Worm (Caenorhabditis elegans) whole organism, young adult: ENCODE data around the gene sid-3.

Experiments
- D2030.7 ChIP-seq: fragments of 200-800 bp; sonication (Bioruptor generic); IDR thresholded peaks from 2 replicates; pipeline ENCODE4 v1.3.6; 2022; ENCODE audit warnings: missing genetic modification reagents, missing genetic modification characterization, missing compliant biosample characterization
- F33H1.4 ChIP-seq: fragments of 200-800 bp; sonication (Bioruptor generic); IDR thresholded peaks from 2 replicates; pipeline ENCODE4 v1.3.6; 2022; ENCODE audit warnings: missing genetic modification reagents, missing genetic modification characterization, missing compliant biosample characterization
- F37B4.10 ChIP-seq: fragments of 200-800 bp; sonication (Bioruptor generic); IDR thresholded peaks from 2 replicates; pipeline ENCODE4 v1.3.6; 2022; ENCODE audit warnings: missing genetic modification characterization, missing compliant biosample characterization
- F39B2.1 ChIP-seq: fragments of 200-800 bp; sonication (Bioruptor generic); IDR thresholded peaks from 2 replicates; pipeline ENCODE4 v1.3.6; 2022; ENCODE audit warnings: missing genetic modification reagents, missing genetic modification characterization, missing compliant biosample characterization
- F52B5.7 ChIP-seq: sonication (generic microtip); optimal IDR thresholded peaks from 2 replicates; lab custom pipeline; 2016; ENCODE audit warnings: mild to moderate bottlenecking, missing genetic modification characterization, missing compliant biosample characterization
- F55B11.4 ChIP-seq: sonication (generic microtip); optimal IDR thresholded peaks from 2 replicates; lab custom pipeline; 2016; ENCODE audit warnings: missing compliant biosample characterization, missing genetic modification characterization, borderline replicate concordance; ENCODE audit not compliant: insufficient read depth
- F57A8.1 ChIP-seq: fragments of 200-800 bp; sonication (Bioruptor generic); optimal IDR thresholded peaks from 2 replicates; lab custom pipeline; 2018; ENCODE audit warnings: mild to moderate bottlenecking, missing genetic modification characterization, moderate library complexity, missing compliant biosample characterization
- K11D2.4 ChIP-seq: fragments of 200-800 bp; sonication (Bioruptor generic); IDR thresholded peaks from 2 replicates; pipeline ENCODE4 v1.3.6; 2022; ENCODE audit warnings: missing genetic modification reagents, missing genetic modification characterization, missing compliant biosample characterization
- K12H6.12 ChIP-seq: fragments of 200-800 bp; sonication (Bioruptor generic); optimal IDR thresholded peaks from 2 replicates; lab custom pipeline; 2018; ENCODE audit warnings: mild to moderate bottlenecking, missing genetic modification characterization, missing compliant biosample characterization
- Y53F4B.3 ChIP-seq: fragments of 200-800 bp; sonication (Bioruptor generic); IDR thresholded peaks from 2 replicates; pipeline ENCODE4 v1.3.6; 2022; ENCODE audit warnings: missing genetic modification reagents, missing genetic modification characterization, missing compliant biosample characterization
- Y56A3A.18 ChIP-seq: fragments of 200-800 bp; sonication (Bioruptor generic); IDR thresholded peaks from 2 replicates; pipeline ENCODE4 v1.3.6; 2022; ENCODE audit warnings: missing genetic modification reagents, missing genetic modification characterization, missing compliant biosample characterization
- Y95B8A.8 ChIP-seq: fragments of 200-800 bp; sonication (Bioruptor generic); IDR thresholded peaks from 2 replicates; pipeline ENCODE4 v1.3.6; 2022; ENCODE audit warnings: missing genetic modification reagents, missing genetic modification characterization, missing compliant biosample characterization
- aptf-2 ChIP-seq: fragments of 200-800 bp; sonication (Bioruptor generic); conservative IDR thresholded peaks from 2 replicates; pipeline ENCODE4 v1.3.6; 2022; ENCODE audit warnings: missing genetic modification reagents, missing genetic modification characterization, missing compliant biosample characterization
- atf-7 ChIP-seq: sonication (generic microtip); optimal IDR thresholded peaks from 2 replicates; lab custom pipeline; 2017; ENCODE audit warnings: mild to moderate bottlenecking, missing genetic modification characterization, missing compliant biosample characterization
- bed-1 ChIP-seq: fragments of 200-800 bp; sonication (Bioruptor generic); IDR thresholded peaks from 2 replicates; pipeline ENCODE4 v1.3.6; 2022; ENCODE audit warnings: missing genetic modification reagents, missing genetic modification characterization, missing compliant biosample characterization
- cebp-1 ChIP-seq, 2 experiments: fragments of 200-800 bp in 1 of 2; sonication (Bioruptor generic) in 1 of 2; sonication (generic microtip) in 1 of 2; IDR thresholded peaks in 1 of 2; optimal IDR thresholded peaks in 1 of 2; 2 replicates each; pipeline versions ENCODE4 v1.3.6 to Lab custom; 2017 to 2022; ENCODE audit warnings: missing compliant biosample characterization in 2 of 2, missing genetic modification characterization in 2 of 2, mild to moderate bottlenecking in 1 of 2, missing genetic modification reagents in 1 of 2, moderate library complexity in 1 of 2
- ceh-100 ChIP-seq: fragments of 200-800 bp; sonication (Bioruptor generic); IDR thresholded peaks from 2 replicates; pipeline ENCODE4 v1.3.6; 2022; ENCODE audit warnings: missing genetic modification reagents, missing genetic modification characterization, missing compliant biosample characterization
- ceh-27 ChIP-seq: fragments of 200-800 bp; sonication (Bioruptor generic); optimal IDR thresholded peaks from 2 replicates; lab custom pipeline; 2018; ENCODE audit warnings: mild to moderate bottlenecking, missing genetic modification characterization, moderate library complexity, missing compliant biosample characterization
- chd-7 ChIP-seq: sonication (generic microtip); optimal IDR thresholded peaks from 2 replicates; lab custom pipeline; 2016; ENCODE audit warnings: mild to moderate bottlenecking, missing genetic modification characterization, moderate library complexity, missing compliant biosample characterization
- dox-1 ChIP-seq: fragments of 200-800 bp; sonication (Bioruptor generic); IDR thresholded peaks from 2 replicates; pipeline ENCODE4 v1.3.6; 2022; ENCODE audit warnings: missing genetic modification reagents, missing genetic modification characterization, missing compliant biosample characterization
- dpl-1 ChIP-seq: fragments of 150-350 bp; optimal IDR thresholded peaks from 2 replicates; lab custom pipeline; 2014; ENCODE audit warnings: missing biosample characterization, missing genetic modification reagents, missing genetic modification characterization
- efl-1 ChIP-seq: fragments of 150-350 bp; optimal IDR thresholded peaks from 2 replicates; lab custom pipeline; 2014; ENCODE audit warnings: missing biosample characterization, missing genetic modification reagents, missing genetic modification characterization
- egl-18 ChIP-seq: fragments of 200-800 bp; sonication (Bioruptor generic); IDR thresholded peaks from 2 replicates; pipeline ENCODE4 v1.3.6; 2022; ENCODE audit warnings: missing genetic modification reagents, missing genetic modification characterization, missing compliant biosample characterization
- egrh-3 ChIP-seq: fragments of 200-800 bp; sonication (Bioruptor generic); IDR thresholded peaks from 2 replicates; pipeline ENCODE4 v1.3.6; 2022; ENCODE audit warnings: missing genetic modification reagents, missing genetic modification characterization, missing compliant biosample characterization
- ets-4 ChIP-seq: fragments of 200-800 bp; sonication (Bioruptor generic); optimal IDR thresholded peaks from 2 replicates; lab custom pipeline; 2018; ENCODE audit warnings: mild to moderate bottlenecking, missing genetic modification characterization, missing compliant biosample characterization
- fkh-3 ChIP-seq: sonication (generic microtip); optimal IDR thresholded peaks from 2 replicates; lab custom pipeline; 2016; ENCODE audit warnings: mild to moderate bottlenecking, missing genetic modification characterization, missing compliant biosample characterization
- him-1 ChIP-seq: sonication (generic microtip); optimal IDR thresholded peaks from 2 replicates; lab custom pipeline; 2016; ENCODE audit warnings: missing genotype, missing genetic modification reagents, missing genetic modification characterization, missing compliant biosample characterization
- hmg-1.2 ChIP-seq: fragments of 200-800 bp; sonication (Bioruptor generic); IDR thresholded peaks from 2 replicates; pipeline ENCODE4 v1.3.6; 2022; ENCODE audit warnings: missing genetic modification reagents, missing genetic modification characterization, missing compliant biosample characterization
- hrde-1 ChIP-seq: sonication (generic microtip); optimal IDR thresholded peaks from 2 replicates; lab custom pipeline; 2016; ENCODE audit warnings: missing genetic modification characterization, mild to moderate bottlenecking, missing compliant biosample characterization, moderate library complexity, missing genotype, missing genetic modification reagents, borderline replicate concordance
- hsf-1 ChIP-seq: fragments of 200-800 bp; sonication (Bioruptor generic); IDR thresholded peaks from 2 replicates; pipeline ENCODE4 v1.3.6; 2022; ENCODE audit warnings: missing genetic modification reagents, missing genetic modification characterization, missing compliant biosample characterization
- let-607 ChIP-seq, 2 experiments: fragments of 200-800 bp in 1 of 2; sonication (Bioruptor generic) in 1 of 2; sonication (generic microtip) in 1 of 2; optimal IDR thresholded peaks; 2 replicates each; lab custom pipeline; 2016 to 2018; ENCODE audit warnings: mild to moderate bottlenecking in 2 of 2, missing compliant biosample characterization in 2 of 2, missing genetic modification characterization in 2 of 2, moderate library complexity in 2 of 2, missing genotype in 1 of 2
- lin-26 ChIP-seq: fragments of 200-800 bp; sonication (Bioruptor generic); IDR thresholded peaks from 2 replicates; pipeline ENCODE4 v1.3.6; 2022; ENCODE audit warnings: missing genetic modification reagents, missing genetic modification characterization, missing compliant biosample characterization
- lin-54 ChIP-seq: fragments of 200-800 bp; sonication (Bioruptor generic); optimal IDR thresholded peaks from 2 replicates; lab custom pipeline; 2018; ENCODE audit warnings: mild to moderate bottlenecking, missing genetic modification characterization, missing compliant biosample characterization
- lir-1 ChIP-seq: fragments of 200-800 bp; sonication (Bioruptor generic); conservative IDR thresholded peaks from 2 replicates; pipeline ENCODE4 v1.3.6; 2022; ENCODE audit warnings: missing genetic modification reagents, missing genetic modification characterization, missing compliant biosample characterization
- madf-10 ChIP-seq: sonication (generic microtip); optimal IDR thresholded peaks from 2 replicates; lab custom pipeline; 2016; ENCODE audit warnings: mild to moderate bottlenecking, missing genetic modification characterization, missing compliant biosample characterization
- mcd-1 ChIP-seq: fragments of 200-800 bp; sonication (Bioruptor generic); IDR thresholded peaks from 2 replicates; pipeline ENCODE4 v1.3.6; 2022; ENCODE audit warnings: missing genetic modification reagents, missing genetic modification characterization, missing compliant biosample characterization
- nfya-1 ChIP-seq: sonication (generic microtip); optimal IDR thresholded peaks from 2 replicates; lab custom pipeline; 2017; ENCODE audit warnings: antibody characterized with exemption, missing compliant biosample characterization, missing genetic modification characterization, borderline replicate concordance; ENCODE audit not compliant: insufficient read depth
- nfya-2 ChIP-seq: fragments of 200-800 bp; sonication (Bioruptor generic); IDR thresholded peaks from 2 replicates; pipeline ENCODE4 v1.3.6; 2022; ENCODE audit warnings: missing genetic modification reagents, missing genetic modification characterization, missing compliant biosample characterization
- nhr-120 ChIP-seq: fragments of 200-800 bp; sonication (Bioruptor generic); IDR thresholded peaks from 2 replicates; pipeline ENCODE4 v1.3.6; 2022; ENCODE audit warnings: missing genetic modification characterization, missing compliant biosample characterization
- nhr-80 ChIP-seq: sonication (generic microtip); optimal IDR thresholded peaks from 2 replicates; lab custom pipeline; 2016; ENCODE audit warnings: missing genetic modification characterization, missing compliant biosample characterization
- nhr-90 ChIP-seq: sonication (generic microtip); optimal IDR thresholded peaks from 2 replicates; lab custom pipeline; 2016; ENCODE audit warnings: missing genotype, mild to moderate bottlenecking, missing genetic modification characterization, missing compliant biosample characterization
- rpc-1 ChIP-seq, 2 experiments: fragments of 150-350 bp in 1 of 2; sonication (generic microtip) in 1 of 2; optimal IDR thresholded peaks; 2 replicates each; lab custom pipeline; 2014 to 2018; ENCODE audit warnings: missing biosample characterization in 1 of 2, missing genetic modification characterization in 1 of 2, missing genetic modification reagents in 1 of 2, missing genotype in 1 of 2
- sdz-38 ChIP-seq: sonication (generic microtip); optimal IDR thresholded peaks from 2 replicates; lab custom pipeline; 2016; ENCODE audit warnings: missing genotype, missing genetic modification characterization, missing compliant biosample characterization
- snpc-3.4 ChIP-seq: sonication (generic microtip); optimal IDR thresholded peaks from 2 replicates; lab custom pipeline; 2017; ENCODE audit warnings: missing genetic modification characterization, mild to moderate bottlenecking, missing compliant biosample characterization, antibody characterized with exemption, moderate library complexity, missing genotype, missing genetic modification reagents
- unc-62 ChIP-seq: fragments of 150-350 bp; optimal IDR thresholded peaks from 2 replicates; lab custom pipeline; 2014; ENCODE audit warnings: missing biosample characterization, missing genetic modification reagents, missing genetic modification characterization
- zfh-2 ChIP-seq: fragments of 200-800 bp; sonication (Bioruptor generic); conservative IDR thresholded peaks from 2 replicates; pipeline ENCODE4 v1.3.6; 2022; ENCODE audit warnings: missing genetic modification reagents, missing genetic modification characterization, missing compliant biosample characterization
- ztf-25 ChIP-seq: fragments of 200-800 bp; sonication (Bioruptor generic); IDR thresholded peaks from 2 replicates; pipeline ENCODE4 v1.3.6; 2022; ENCODE audit warnings: missing genetic modification reagents, missing genetic modification characterization, missing compliant biosample characterization
- ztf-26 ChIP-seq: sonication (generic microtip); optimal IDR thresholded peaks from 2 replicates; lab custom pipeline; 2017; ENCODE audit warnings: missing genetic modification characterization, missing compliant biosample characterization

sid-3 gene

ce11 chrX:17197824-17198223 lies 11.6 kb downstream of the sid-3 start:
- TF ChIP-seq F33H1.4 = no peak
- peak; percentile 97 for TF ChIP-seq nhr-80
- TF ChIP-seq Y53F4B.3 (GFP tag; lab: Robert Waterston, UW) = no peak
- TF ChIP-seq F55B11.4 (tag; lab: Kevin White, UChicago) = no peak
- 0 out of 2 replicates have a peak, but pooled peaks have one; percentile 14 for TF ChIP-seq cebp-1 (GFP tag; IDR thresholded peaks at IDR 0.05; lab: Robert Waterston, UW)
- no peak for TF ChIP-seq cebp-1 (tag; optimal IDR thresholded peaks at IDR 0.05; lab: Kevin White, UChicago)
- TF ChIP-seq ztf-26 (tag; lab: Kevin White, UChicago) = no peak
- TF ChIP-seq dox-1 (GFP tag; lab: Robert Waterston, UW) = peak; percentile 84
- no peak for TF ChIP-seq Y95B8A.8 (GFP tag; lab: Robert Waterston, UW)
- no peak for TF ChIP-seq ceh-100
- 0 out of 2 replicates have a peak, but pooled peaks have one; percentile 25 for TF ChIP-seq egrh-3 (GFP tag; lab: Robert Waterston, UW)
- TF ChIP-seq nfya-1 = no peak
- TF ChIP-seq madf-10 (tag; lab: Kevin White, UChicago) = no peak
- peak; percentile 26 for TF ChIP-seq nhr-90
- TF ChIP-seq him-1 (tag; lab: Kevin White, UChicago) = no peak
- TF ChIP-seq aptf-2 (GFP tag; lab: Robert Waterston, UW) = no peak
- TF ChIP-seq lir-1 (GFP tag; lab: Robert Waterston, UW) = no peak
- no peak for TF ChIP-seq lin-26 (GFP tag; lab: Robert Waterston, UW)
- peak; percentile 94 to 97 for TF ChIP-seq let-607 (tag; optimal IDR thresholded peaks at IDR 0.05; lab: Kevin White, UChicago)
- TF ChIP-seq D2030.7 (GFP tag; lab: Robert Waterston, UW) = no peak
- no peak for TF ChIP-seq F52B5.7 (tag; lab: Kevin White, UChicago)
- no peak for TF ChIP-seq egl-18 (GFP tag; lab: Robert Waterston, UW)
- TF ChIP-seq rpc-1 (optimal IDR thresholded peaks at IDR 0.05; lab: Kevin White, UChicago) = no peak
- TF ChIP-seq rpc-1 (tag; optimal IDR thresholded peaks at IDR 0.05; lab: Kevin White, UChicago) = no peak
- no peak for TF ChIP-seq snpc-3.4
- TF ChIP-seq mcd-1 (GFP tag; lab: Robert Waterston, UW) = no peak
- TF ChIP-seq hsf-1 (GFP tag; lab: Robert Waterston, UW) = no peak
- TF ChIP-seq F57A8.1 = no peak
- TF ChIP-seq ztf-25 (GFP tag; lab: Robert Waterston, UW) = no peak
- TF ChIP-seq unc-62 (GFP tag; lab: Kevin White, UChicago) = no peak
- TF ChIP-seq sdz-38 = no peak
- TF ChIP-seq bed-1 (GFP tag; lab: Robert Waterston, UW) = no peak
- no peak for TF ChIP-seq dpl-1 (GFP tag; lab: Kevin White, UChicago)
- 0 out of 2 replicates have a peak, but pooled peaks have one; percentile 26 for TF ChIP-seq Y56A3A.18
- no peak for TF ChIP-seq atf-7
- peak; percentile 31 for TF ChIP-seq ets-4
- TF ChIP-seq zfh-2 (GFP tag; lab: Robert Waterston, UW) = no peak
- no peak for TF ChIP-seq hrde-1
- TF ChIP-seq K11D2.4 (GFP tag; lab: Robert Waterston, UW) = 0 out of 2 replicates have a peak, but pooled peaks have one; percentile 30
- TF ChIP-seq efl-1 (GFP tag; lab: Kevin White, UChicago) = no peak
- no peak for TF ChIP-seq lin-54 (GFP tag; lab: Kevin White, UChicago)
- TF ChIP-seq chd-7 (tag; lab: Kevin White, UChicago) = no peak
- TF ChIP-seq nfya-2 (GFP tag; lab: Robert Waterston, UW) = no peak
- no peak for TF ChIP-seq fkh-3
- TF ChIP-seq nhr-120 = no peak
- TF ChIP-seq K12H6.12 (tag; lab: Kevin White, UChicago) = no peak
- no peak for TF ChIP-seq F37B4.10 (GFP tag; lab: Robert Waterston, UW)
- no peak for TF ChIP-seq hmg-1.2 (GFP tag; lab: Robert Waterston, UW)
- TF ChIP-seq F39B2.1 = no peak
- TF ChIP-seq ceh-27 (GFP tag; lab: Kevin White, UChicago) = no peak
